Worm (Caenorhabditis elegans) whole organism, L2 larva: ENCODE data around the gene M7.12.

Experiments used
- blmp-1 ChIP-seq: sonication (generic microtip); optimal IDR thresholded peaks from 2 replicates; lab custom pipeline; 2017; ENCODE audit warnings: missing genetic modification characterization, mild to moderate bottlenecking, missing compliant biosample characterization, antibody characterized with exemption, moderate library complexity; ENCODE audit not compliant: insufficient read depth
- nhr-10 ChIP-seq: sonication (generic microtip); optimal IDR thresholded peaks from 2 replicates; lab custom pipeline; 2017; ENCODE audit warnings: missing biosample characterization, missing genetic modification characterization
- nhr-23 ChIP-seq: fragments of 150-350 bp; optimal IDR thresholded peaks from 2 replicates; lab custom pipeline; 2014; ENCODE audit warnings: missing biosample characterization, missing genetic modification reagents, missing genetic modification characterization
- unc-62 ChIP-seq: fragments of 150-350 bp; optimal IDR thresholded peaks from 2 replicates; lab custom pipeline; 2014; ENCODE audit warnings: missing biosample characterization, missing genetic modification reagents, missing genetic modification characterization

ce11 chrIV:11103501-11103900, 5.7 kb upstream of the M7.12 start:
- TF ChIP-seq blmp-1 (tag; lab: Kevin White, UChicago) (no peak), unc-62 (GFP tag; lab: Kevin White, UChicago) (no peak), nhr-10 (tag; lab: Kevin White, UChicago) (no peak), nhr-23 (no peak)
